Worm (Caenorhabditis elegans) whole organism, L4 larva: Measurements from ENCODE around the gene art-1.

ENCODE experiments used
- F44E2.7 ChIP-seq: fragments of 200-800 bp; sonication (Bioruptor generic); IDR thresholded peaks from 2 replicates; pipeline ENCODE4 v2.1.2; 2022; ENCODE audit warnings: missing genetic modification characterization, missing compliant biosample characterization
- ZK546.5 ChIP-seq, 2 experiments: sonication (generic microtip); optimal IDR thresholded peaks; 2 replicates each; lab custom pipeline; 2017; ENCODE audit warnings: missing biosample characterization in 2 of 2, missing genetic modification characterization in 2 of 2
- lir-3 ChIP-seq: sonication (generic microtip); optimal IDR thresholded peaks from 2 replicates; lab custom pipeline; 2016; ENCODE audit warnings: mild to moderate bottlenecking, missing genetic modification characterization, missing compliant biosample characterization
- nhr-11 ChIP-seq: fragments of 150-350 bp; optimal IDR thresholded peaks from 2 replicates; lab custom pipeline; 2014; ENCODE audit warnings: missing biosample characterization, missing genetic modification characterization
- nhr-77 ChIP-seq: fragments of 150-350 bp; optimal IDR thresholded peaks from 2 replicates; lab custom pipeline; 2014; ENCODE audit warnings: missing biosample characterization, missing genetic modification characterization
- snpc-4 ChIP-seq: fragments of 150-350 bp; optimal IDR thresholded peaks from 2 replicates; lab custom pipeline; 2014; ENCODE audit warnings: missing biosample characterization, missing genetic modification characterization
- tra-1 ChIP-seq: fragments of 200-800 bp; sonication (Bioruptor generic); IDR thresholded peaks from 2 replicates; pipeline ENCODE4 v1.3.6; 2022; ENCODE audit warnings: missing genetic modification reagents, missing genetic modification characterization, missing compliant biosample characterization
- unc-130 ChIP-seq: sonication (generic microtip); optimal IDR thresholded peaks from 2 replicates; lab custom pipeline; 2016; ENCODE audit warnings: missing genetic modification reagents, missing genetic modification characterization, missing compliant biosample characterization
- vab-7 ChIP-seq: fragments of 200-800 bp; sonication (Bioruptor generic); IDR thresholded peaks from 2 replicates; pipeline ENCODE4 v1.3.6; 2022; ENCODE audit warnings: missing genetic modification reagents, missing genetic modification characterization, missing compliant biosample characterization
- zip-2 ChIP-seq: fragments of 150-350 bp; optimal IDR thresholded peaks from 2 replicates; lab custom pipeline; 2014; ENCODE audit warnings: missing biosample characterization, missing genetic modification characterization
- ztf-11 ChIP-seq: fragments of 150-350 bp; optimal IDR thresholded peaks from 2 replicates; lab custom pipeline; 2014; ENCODE audit warnings: missing biosample characterization, missing genetic modification characterization

- no peak for TF ChIP-seq ztf-11 (tag; lab: Kevin White, UChicago)
- no peak for TF ChIP-seq vab-7 (GFP tag; lab: Robert Waterston, UW)
- no peak for TF ChIP-seq lir-3
- no peak for TF ChIP-seq tra-1 (GFP tag; lab: Robert Waterston, UW)
- TF ChIP-seq nhr-77 (tag; lab: Kevin White, UChicago) = no peak
- TF ChIP-seq nhr-11 (tag; lab: Kevin White, UChicago) = no peak
- TF ChIP-seq unc-130 (GFP tag; lab: Kevin White, UChicago) = no peak
- TF ChIP-seq zip-2 (tag; lab: Kevin White, UChicago) = no peak
- TF ChIP-seq ZK546.5 (tag; optimal IDR thresholded peaks at IDR 0.05; lab: Kevin White, UChicago) = no peak
- TF ChIP-seq F44E2.7 (GFP tag; lab: Robert Waterston, UW) = no peak
- no peak for TF ChIP-seq snpc-4 (tag; lab: Kevin White, UChicago)
Observed at ce11 chrII:6935975-6936374, 36.1 kb downstream of the art-1 start.
